Worm (Caenorhabditis elegans) whole organism, late embryonic: ENCODE results near the gene hlh-6.

Experiments used
- dmd-4 ChIP-seq: sonication (generic microtip); optimal IDR thresholded peaks from 2 replicates; lab custom pipeline; 2016; ENCODE audit warnings: borderline replicate concordance, missing genetic modification characterization, missing compliant biosample characterization
- elt-2 ChIP-seq: sonication (generic microtip); optimal IDR thresholded peaks from 2 replicates; lab custom pipeline; 2016; ENCODE audit warnings: missing genetic modification reagents, missing genetic modification characterization, missing compliant biosample characterization
- npax-4 ChIP-seq: sonication (generic microtip); optimal IDR thresholded peaks from 2 replicates; lab custom pipeline; 2016; ENCODE audit warnings: missing genetic modification characterization, missing compliant biosample characterization
- sox-4 ChIP-seq: sonication (generic microtip); optimal IDR thresholded peaks from 2 replicates; lab custom pipeline; 2017; ENCODE audit warnings: mild to moderate bottlenecking, missing genetic modification characterization, inconsistent platforms, missing compliant biosample characterization

ce11 chrII:9609296-9609695 lies 5.3 kb downstream of the hlh-6 start, which contains the start of gene pap-2:
- TF ChIP-seq dmd-4 (tag; lab: Kevin White, UChicago) (no peak), sox-4 (tag; lab: Kevin White, UChicago) (no peak), npax-4 (no peak), elt-2 (tag; lab: Kevin White, UChicago) (no peak)
